Worm (Caenorhabditis elegans) whole organism, young adult: ENCODE data around the gene cnc-8.

Experiments
- lin-40 ChIP-seq: sonication (generic microtip); optimal IDR thresholded peaks from 2 replicates; lab custom pipeline; 2016; ENCODE audit warnings: missing genetic modification characterization, mild to moderate bottlenecking, missing compliant biosample characterization, missing genotype, missing genetic modification reagents
- lir-1 ChIP-seq: fragments of 200-800 bp; sonication (Bioruptor generic); conservative IDR thresholded peaks from 2 replicates; pipeline ENCODE4 v1.3.6; 2022; ENCODE audit warnings: missing genetic modification reagents, missing genetic modification characterization, missing compliant biosample characterization
- tbx-9 ChIP-seq: sonication (generic microtip); optimal IDR thresholded peaks from 2 replicates; lab custom pipeline; 2016; ENCODE audit warnings: borderline replicate concordance, missing genetic modification characterization, inconsistent platforms, missing compliant biosample characterization

ce11 chrX:10338100-10338499 is 31.7 kb downstream of the cnc-8 start, which contains the start of gene cut-5:
- TF ChIP-seq tbx-9 (tag; lab: Kevin White, UChicago) (no peak), lir-1 (no peak), lin-40 (tag; lab: Kevin White, UChicago) (no peak)
